Fruit fly (Drosophila melanogaster) whole organism, prepupa: ENCODE measurements around the gene CG14662.
A peak's percentile ranks its signal among the peaks of the same experiment; 100 is the strongest.

Source experiments
- CG10631 ChIP-seq: fragments of 200-800 bp; sonication (Bioruptor generic); optimal IDR thresholded peaks from 2 replicates; lab custom pipeline; 2016; ENCODE audit warnings: missing biosample characterization, missing genetic modification characterization
- CG10669 ChIP-seq: fragments of 200-800 bp; sonication (Bioruptor generic); optimal IDR thresholded peaks from 3 replicates; lab custom pipeline; 2018; ENCODE audit warnings: missing biosample characterization, mild to moderate bottlenecking, missing genetic modification characterization, moderate library complexity
- CG11294 ChIP-seq: fragments of 200-800 bp; sonication (Bioruptor generic); IDR thresholded peaks from 2 replicates; pipeline ENCODE4 v1.3.6; 2022; ENCODE audit warnings: missing biosample characterization, missing genetic modification characterization
- CG11762 ChIP-seq: fragments of 200-800 bp; sonication (Bioruptor generic); optimal IDR thresholded peaks from 3 replicates; lab custom pipeline; 2016; ENCODE audit warnings: missing biosample characterization, missing genetic modification characterization; ENCODE audit not compliant: insufficient read depth
- CG11902 ChIP-seq: fragments of 200-800 bp; sonication (Bioruptor generic); optimal IDR thresholded peaks from 3 replicates; lab custom pipeline; 2016; ENCODE audit warnings: missing biosample characterization, missing genetic modification characterization
- CG15336 ChIP-seq: fragments of 200-800 bp; sonication (Bioruptor generic); IDR thresholded peaks from 2 replicates; pipeline ENCODE4 v1.3.6; 2022; ENCODE audit warnings: missing biosample characterization, missing genetic modification characterization
- CG1621 ChIP-seq: fragments of 200-800 bp; sonication (Bioruptor generic); optimal IDR thresholded peaks from 3 replicates; lab custom pipeline; 2018; ENCODE audit warnings: missing biosample characterization, mild to moderate bottlenecking, missing genetic modification characterization
- CG3032 ChIP-seq: fragments of 200-800 bp; optimal IDR thresholded peaks from 2 replicates; lab custom pipeline; 2019; ENCODE audit warnings: missing biosample characterization, mild to moderate bottlenecking, missing genetic modification characterization, moderate library complexity
- CG31627 ChIP-seq: fragments of 200-800 bp; sonication (Bioruptor generic); optimal IDR thresholded peaks from 3 replicates; lab custom pipeline; 2016; ENCODE audit warnings: missing biosample characterization, missing genetic modification characterization
- CG32006 ChIP-seq: fragments of 200-800 bp; sonication (Bioruptor generic); optimal IDR thresholded peaks from 3 replicates; lab custom pipeline; 2017; ENCODE audit warnings: missing biosample characterization, mild to moderate bottlenecking, missing genetic modification characterization
- CG34406 ChIP-seq: fragments of 200-800 bp; sonication (Bioruptor generic); optimal IDR thresholded peaks from 3 replicates; lab custom pipeline; 2016; ENCODE audit warnings: missing biosample characterization, missing genetic modification characterization
- CG3919 ChIP-seq: fragments of 200-800 bp; sonication (Bioruptor generic); optimal IDR thresholded peaks from 3 replicates; lab custom pipeline; 2016; ENCODE audit warnings: missing biosample characterization, missing genetic modification characterization
- CG4318 ChIP-seq: fragments of 200-800 bp; sonication (Bioruptor generic); optimal IDR thresholded peaks from 3 replicates; lab custom pipeline; 2017; ENCODE audit warnings: missing biosample characterization, mild to moderate bottlenecking, missing genetic modification characterization
- CG6163 ChIP-seq: fragments of 200-800 bp; sonication (Bioruptor generic); IDR thresholded peaks from 3 replicates; pipeline ENCODE4 v1.3.6; 2022; ENCODE audit warnings: missing biosample characterization, missing genetic modification characterization
- CG6276 ChIP-seq: fragments of 200-800 bp; sonication (Bioruptor generic); optimal IDR thresholded peaks from 2 replicates; lab custom pipeline; 2017; ENCODE audit warnings: missing biosample characterization, mild to moderate bottlenecking, missing genetic modification characterization
- CG6792 ChIP-seq: fragments of 200-800 bp; sonication (Bioruptor generic); optimal IDR thresholded peaks from 3 replicates; lab custom pipeline; 2016; ENCODE audit warnings: missing biosample characterization, missing genetic modification characterization
- CG8119 ChIP-seq: fragments of 200-800 bp; sonication (Bioruptor generic); IDR thresholded peaks from 3 replicates; pipeline ENCODE4 v1.3.6; 2022; ENCODE audit warnings: missing biosample characterization, missing genetic modification characterization
- CG8632 ChIP-seq: fragments of 200-800 bp; sonication (Bioruptor generic); optimal IDR thresholded peaks from 3 replicates; lab custom pipeline; 2016; ENCODE audit warnings: missing biosample characterization, missing genetic modification characterization
- CG9139 ChIP-seq: fragments of 200-800 bp; sonication (Bioruptor generic); optimal IDR thresholded peaks from 3 replicates; lab custom pipeline; 2017; ENCODE audit warnings: missing biosample characterization, mild to moderate bottlenecking, missing genetic modification characterization
- Eip78C ChIP-seq: fragments of 200-800 bp; sonication (Bioruptor generic); peaks from one replicate; lab custom pipeline; 2016; ENCODE audit warnings: missing biosample characterization, missing genetic modification characterization
- Eip93F ChIP-seq: fragments of 200-800 bp; sonication (Bioruptor generic); optimal IDR thresholded peaks from 2 replicates; lab custom pipeline; 2016; ENCODE audit warnings: missing biosample characterization, mild to moderate bottlenecking, missing genetic modification characterization
- Ets21C ChIP-seq: fragments of 200-800 bp; sonication (Bioruptor generic); optimal IDR thresholded peaks from 3 replicates; lab custom pipeline; 2016; ENCODE audit warnings: missing biosample characterization, missing genetic modification characterization
- Hr39 ChIP-seq: fragments of 200-800 bp; sonication (Bioruptor generic); optimal IDR thresholded peaks from 2 replicates; lab custom pipeline; 2016; ENCODE audit warnings: missing biosample characterization, missing genetic modification characterization
- Hr4 ChIP-seq: fragments of 200-800 bp; sonication (Bioruptor generic); optimal IDR thresholded peaks from 3 replicates; lab custom pipeline; 2016; ENCODE audit warnings: missing biosample characterization, missing genetic modification characterization
- OdsH ChIP-seq: fragments of 200-800 bp; sonication (Bioruptor generic); optimal IDR thresholded peaks from 3 replicates; lab custom pipeline; 2016; ENCODE audit warnings: missing biosample characterization, missing genetic modification characterization
- Smox ChIP-seq: fragments of 200-800 bp; sonication (Bioruptor generic); optimal IDR thresholded peaks from 3 replicates; lab custom pipeline; 2016; ENCODE audit warnings: missing biosample characterization, missing genetic modification characterization
- Sox102F ChIP-seq: fragments of 200-800 bp; sonication (Bioruptor generic); optimal IDR thresholded peaks from 2 replicates; lab custom pipeline; 2016; ENCODE audit warnings: missing biosample characterization, mild to moderate bottlenecking, missing genetic modification characterization
- Sox14 ChIP-seq: fragments of 200-800 bp; sonication (Bioruptor generic); optimal IDR thresholded peaks from 3 replicates; lab custom pipeline; 2016; ENCODE audit warnings: missing biosample characterization, missing genetic modification characterization
- achi ChIP-seq: fragments of 200-800 bp; sonication (Bioruptor generic); optimal IDR thresholded peaks from 3 replicates; lab custom pipeline; 2016; ENCODE audit warnings: missing biosample characterization, missing genetic modification characterization
- cyc ChIP-seq: fragments of 200-800 bp; sonication (Bioruptor generic); optimal IDR thresholded peaks from 3 replicates; lab custom pipeline; 2016; ENCODE audit warnings: missing biosample characterization, missing genetic modification characterization
- dac ChIP-seq: fragments of 200-800 bp; sonication (Bioruptor generic); optimal IDR thresholded peaks from 2 replicates; lab custom pipeline; 2017; ENCODE audit warnings: missing biosample characterization, mild to moderate bottlenecking, missing genetic modification characterization
- fd59A ChIP-seq: fragments of 200-800 bp; sonication (Bioruptor generic); optimal IDR thresholded peaks from 2 replicates; lab custom pipeline; 2017; ENCODE audit warnings: missing biosample characterization, mild to moderate bottlenecking, missing genetic modification characterization, missing genetic modification reagents
- fd85E ChIP-seq: fragments of 200-800 bp; sonication (Bioruptor generic); optimal IDR thresholded peaks from 3 replicates; lab custom pipeline; 2016; ENCODE audit warnings: missing biosample characterization, missing genetic modification characterization
- lz ChIP-seq: fragments of 200-800 bp; sonication (Bioruptor generic); optimal IDR thresholded peaks from 3 replicates; lab custom pipeline; 2016; ENCODE audit warnings: missing biosample characterization, missing genetic modification characterization
- net ChIP-seq: fragments of 200-800 bp; sonication (Bioruptor generic); optimal IDR thresholded peaks from 3 replicates; lab custom pipeline; 2016; ENCODE audit warnings: missing biosample characterization, missing genetic modification characterization
- pdm3 ChIP-seq: fragments of 200-800 bp; sonication (Bioruptor generic); optimal IDR thresholded peaks from 3 replicates; lab custom pipeline; 2016; ENCODE audit warnings: missing biosample characterization, missing genetic modification characterization
- salr ChIP-seq, 2 experiments: fragments of 200-800 bp; sonication (Bioruptor generic); optimal IDR thresholded peaks; 3 replicates each; lab custom pipeline; 2016 to 2018; ENCODE audit warnings: missing biosample characterization in 2 of 2, missing genetic modification characterization in 2 of 2, mild to moderate bottlenecking in 1 of 2
- ss ChIP-seq, 2 experiments: fragments of 200-800 bp; sonication (Bioruptor generic); optimal IDR thresholded peaks; 2 replicates in 1 of 2; 3 replicates in 1 of 2; lab custom pipeline; 2017 to 2018; ENCODE audit warnings: mild to moderate bottlenecking in 2 of 2, missing biosample characterization in 2 of 2, missing genetic modification characterization in 2 of 2, moderate library complexity in 1 of 2
- svp ChIP-seq: fragments of 200-800 bp; sonication (Bioruptor generic); peaks from one replicate; lab custom pipeline; 2016; ENCODE audit warnings: missing biosample characterization, missing genetic modification characterization
- vri ChIP-seq: fragments of 200-800 bp; sonication (Bioruptor generic); optimal IDR thresholded peaks from 3 replicates; lab custom pipeline; 2016; ENCODE audit warnings: missing biosample characterization, mild to moderate bottlenecking, missing genetic modification characterization

CG14662 gene

DNA sequence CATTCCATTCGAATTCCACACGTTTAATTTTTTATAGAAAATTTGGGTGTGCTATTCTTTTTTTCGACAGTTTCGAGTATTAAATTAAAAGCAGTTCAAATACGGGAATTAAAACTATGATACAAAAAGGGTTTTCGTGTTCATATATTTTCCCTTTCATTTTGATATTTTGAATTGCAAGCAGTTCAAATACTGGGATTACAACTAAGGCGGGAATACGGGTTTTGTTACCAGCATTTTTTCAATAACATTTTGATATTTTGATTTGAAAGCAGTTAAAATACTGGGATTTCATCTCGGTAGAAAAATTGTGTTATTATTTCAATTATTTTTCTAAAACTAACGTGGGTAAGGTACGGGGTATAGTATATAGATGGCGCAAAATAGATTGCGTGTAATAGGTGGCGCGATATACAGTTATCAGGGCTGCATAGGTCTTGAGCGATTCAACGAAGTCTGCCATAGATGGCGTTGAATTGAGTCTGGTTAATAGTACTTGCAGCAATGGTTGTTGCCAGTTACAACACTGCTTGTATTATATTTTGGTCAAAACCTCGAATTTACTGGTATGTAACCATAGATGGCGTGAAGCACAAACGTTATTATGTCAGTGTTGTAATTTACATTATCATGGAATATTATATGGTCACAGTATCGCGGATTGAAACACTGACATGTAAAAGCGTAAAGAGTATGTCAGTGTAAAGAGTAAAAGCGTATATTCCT lies 13.5 kb downstream of the CG14662 start (continued):
- TF ChIP-seq Sox102F (GFP tag; lab: Kevin White, UChicago) (no peak), CG6792 (GFP tag; lab: Kevin White, UChicago) (no peak), Hr39 (peak; percentile 69), salr (GFP tag; optimal IDR thresholded peaks at IDR 0.05; lab: Kevin White, UChicago) (peak in 1 of 2 experiments; percentile 20), CG11902 (GFP tag; lab: Kevin White, UChicago) (peak; percentile 28), CG1621 (tag; lab: Kevin White, UChicago) (no peak), CG6276 (GFP tag; lab: Kevin White, UChicago) (no peak), Hr4 (GFP tag; lab: Kevin White, UChicago) (peak; percentile 10), Eip93F (no peak), CG11762 (GFP tag; lab: Kevin White, UChicago) (no peak), CG11294 (GFP tag; lab: Robert Waterston, UW) (no peak), CG9139 (no peak), CG3919 (peak; percentile 8), CG34406 (no peak), CG32006 (GFP tag; lab: Kevin White, UChicago) (no peak), CG8119 (GFP tag; lab: Robert Waterston, UW) (no peak), ss (GFP tag; optimal IDR thresholded peaks at IDR 0.05; lab: Kevin White, UChicago) (no peak), OdsH (no peak), CG31627 (peak; percentile 74), vri (GFP tag; lab: Kevin White, UChicago) (no peak), CG10631 (GFP tag; lab: Kevin White, UChicago) (no peak), fd59A (GFP tag; lab: Kevin White, UChicago) (no peak), svp (GFP tag; lab: Kevin White, UChicago) (no peak), cyc (GFP tag; lab: Kevin White, UChicago) (peak; percentile 68), net (GFP tag; lab: Kevin White, UChicago) (no peak), CG6163 (GFP tag; lab: Robert Waterston, UW) (no peak), lz (GFP tag; lab: Kevin White, UChicago) (peak; percentile 52), CG10669 (no peak), CG8632 (GFP tag; lab: Kevin White, UChicago) (no peak), Sox14 (GFP tag; lab: Kevin White, UChicago) (no peak), Ets21C (peak; percentile 11), achi (GFP tag; lab: Kevin White, UChicago) (no peak), dac (GFP tag; lab: Kevin White, UChicago) (no peak), CG3032 (tag; lab: Kevin White, UChicago) (peak; percentile 5), Smox (GFP tag; lab: Kevin White, UChicago) (no peak)

DNA sequence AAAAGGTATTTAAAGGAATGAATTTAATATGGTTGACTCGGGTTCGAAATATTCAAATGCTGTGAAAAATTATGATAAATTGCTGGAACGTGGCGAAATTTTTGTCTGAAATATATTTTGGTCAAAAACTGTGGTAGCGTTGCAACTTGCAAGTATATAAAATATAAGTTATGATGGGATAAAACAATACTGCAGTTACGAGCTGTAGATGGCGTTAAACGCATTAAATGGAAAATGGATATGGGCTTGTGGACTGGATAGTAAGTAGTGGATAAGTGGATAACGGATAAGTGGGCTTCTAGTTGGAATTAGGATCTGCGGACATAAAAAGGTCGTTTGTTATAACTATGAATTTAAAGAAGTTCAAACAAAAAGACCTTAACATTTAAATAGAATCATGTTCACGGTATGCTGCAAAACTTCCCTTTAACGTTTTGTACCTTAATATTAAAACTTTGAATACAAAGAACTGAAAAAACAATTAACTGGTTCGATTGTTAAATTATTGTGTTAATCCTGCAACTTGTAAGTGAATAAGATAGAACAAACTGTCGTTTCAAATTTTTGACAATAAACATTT lies 14.7 kb downstream of the CG14662 start:
- TF ChIP-seq CG11762 (GFP tag; lab: Kevin White, UChicago) (no peak), OdsH (no peak), fd59A (GFP tag; lab: Kevin White, UChicago) (no peak), CG11294 (GFP tag; lab: Robert Waterston, UW) (no peak), CG10631 (GFP tag; lab: Kevin White, UChicago) (no peak), CG15336 (GFP tag; lab: Robert Waterston, UW) (no peak), fd85E (GFP tag; lab: Kevin White, UChicago) (no peak), Eip78C (GFP tag; lab: Kevin White, UChicago) (no peak), CG3919 (no peak), CG3032 (tag; lab: Kevin White, UChicago) (no peak), CG4318 (GFP tag; lab: Kevin White, UChicago) (no peak), Hr39 (no peak), CG6276 (GFP tag; lab: Kevin White, UChicago) (no peak), dac (GFP tag; lab: Kevin White, UChicago) (no peak), pdm3 (no peak)
